Fruit fly (Drosophila melanogaster) ovary, adult (tissue): ENCODE data around the gene Pgant35A.

Experiments
- CG17801 ChIP-seq: fragments of 200-800 bp; optimal IDR thresholded peaks from 2 replicates; lab custom pipeline; 2019; ENCODE audit warnings: missing biosample characterization, mild to moderate bottlenecking, missing genetic modification characterization, moderate library complexity; ENCODE audit not compliant: partially characterized antibody

Pgant35A gene

DNA sequence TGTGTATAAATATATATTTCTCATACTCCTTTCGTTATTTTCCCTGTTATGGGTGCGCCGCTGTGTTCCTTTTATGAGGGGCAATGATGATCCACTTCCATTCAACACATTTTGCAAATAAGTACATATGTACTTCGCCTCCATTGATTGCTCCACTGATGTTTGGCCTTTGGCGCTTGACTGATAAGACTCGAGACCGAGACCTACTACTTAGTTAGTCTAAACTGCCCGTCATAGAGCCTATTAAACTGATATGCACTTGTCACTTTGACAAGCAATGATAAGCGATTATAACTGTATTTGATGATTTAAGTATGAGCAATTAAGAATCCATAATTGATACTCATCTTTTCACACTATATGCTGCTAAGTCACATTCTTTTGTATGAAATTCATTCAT lies 2.8 kb upstream of the Pgant35A start:
- no peak for TF ChIP-seq CG17801 (GFP tag; lab: Kevin White, UChicago)

DNA sequence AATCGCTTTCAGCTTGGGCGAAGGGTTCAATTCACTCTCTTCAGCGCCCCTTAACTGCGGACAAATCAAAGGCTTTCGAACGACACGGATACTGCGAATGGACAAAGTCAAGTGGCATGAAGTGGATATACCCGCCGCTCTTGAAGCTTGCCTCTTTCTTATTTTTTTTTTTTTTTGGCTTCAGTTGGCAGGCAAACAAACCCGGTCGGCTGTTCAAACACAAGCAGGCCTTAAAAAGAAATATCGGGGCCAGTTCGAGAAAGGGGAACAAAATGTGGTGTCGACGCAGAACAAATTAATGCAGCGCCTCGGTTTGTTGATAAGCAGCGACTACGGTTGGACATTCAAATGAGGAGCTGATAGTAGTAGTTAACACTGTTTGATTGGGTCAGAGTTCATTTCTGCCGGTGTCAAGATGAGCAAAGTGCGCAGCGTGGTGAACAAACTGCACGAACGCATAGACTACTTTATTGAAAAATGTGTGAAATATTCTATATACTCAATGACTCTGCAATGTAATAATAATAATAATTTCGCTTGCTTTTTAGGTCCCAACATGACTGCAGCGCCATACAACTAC lies 2.2 kb upstream of the Pgant35A start:
- no peak for TF ChIP-seq CG17801 (GFP tag; lab: Kevin White, UChicago)

DNA sequence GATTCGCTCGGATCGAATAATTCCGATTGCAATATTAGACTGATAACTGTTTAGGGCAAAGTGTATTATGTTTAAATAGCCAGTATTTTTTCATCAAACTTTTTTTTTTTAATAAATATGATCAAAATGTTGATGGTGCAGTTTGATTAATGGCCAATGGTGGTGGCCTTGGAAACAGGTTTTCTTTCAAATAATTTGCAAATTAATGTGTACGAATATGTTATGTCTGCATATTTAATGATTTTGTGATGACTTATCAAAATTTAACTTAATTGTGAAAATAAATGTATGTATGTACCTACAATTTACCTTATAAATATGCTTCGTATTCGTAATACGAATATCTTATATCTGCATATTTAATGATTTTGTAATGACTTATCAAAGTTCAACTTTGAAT lies 2.2 kb downstream of the Pgant35A start:
- no peak for TF ChIP-seq CG17801 (GFP tag; lab: Kevin White, UChicago)

DNA sequence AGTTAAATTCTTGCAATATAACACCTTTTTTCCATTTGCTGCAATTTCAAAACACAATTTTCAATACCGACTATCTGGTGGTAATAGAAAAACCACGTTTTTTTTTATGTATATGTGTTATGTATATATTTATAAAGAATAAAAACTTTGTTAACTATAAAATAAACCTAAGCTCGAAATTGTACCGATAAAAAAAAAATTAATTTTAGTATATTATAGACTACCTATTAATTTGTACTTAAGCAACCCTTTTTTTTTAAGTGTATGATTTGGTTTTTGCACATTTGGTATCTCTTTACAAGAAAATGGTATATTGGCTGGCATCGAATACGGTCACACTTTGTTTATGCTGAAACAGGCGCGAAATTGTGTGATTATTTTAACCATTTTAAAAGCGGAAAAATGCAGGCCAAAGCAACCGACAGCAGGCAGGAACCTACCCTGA lies 2.7 kb downstream of the Pgant35A start, which contains the start of gene spel1:
TSS of gene spel1 (plus strand) at position 334 of the 445 bp plus-strand sequence.
- peak; percentile 72 for TF ChIP-seq CG17801 (GFP tag; lab: Kevin White, UChicago)

DNA sequence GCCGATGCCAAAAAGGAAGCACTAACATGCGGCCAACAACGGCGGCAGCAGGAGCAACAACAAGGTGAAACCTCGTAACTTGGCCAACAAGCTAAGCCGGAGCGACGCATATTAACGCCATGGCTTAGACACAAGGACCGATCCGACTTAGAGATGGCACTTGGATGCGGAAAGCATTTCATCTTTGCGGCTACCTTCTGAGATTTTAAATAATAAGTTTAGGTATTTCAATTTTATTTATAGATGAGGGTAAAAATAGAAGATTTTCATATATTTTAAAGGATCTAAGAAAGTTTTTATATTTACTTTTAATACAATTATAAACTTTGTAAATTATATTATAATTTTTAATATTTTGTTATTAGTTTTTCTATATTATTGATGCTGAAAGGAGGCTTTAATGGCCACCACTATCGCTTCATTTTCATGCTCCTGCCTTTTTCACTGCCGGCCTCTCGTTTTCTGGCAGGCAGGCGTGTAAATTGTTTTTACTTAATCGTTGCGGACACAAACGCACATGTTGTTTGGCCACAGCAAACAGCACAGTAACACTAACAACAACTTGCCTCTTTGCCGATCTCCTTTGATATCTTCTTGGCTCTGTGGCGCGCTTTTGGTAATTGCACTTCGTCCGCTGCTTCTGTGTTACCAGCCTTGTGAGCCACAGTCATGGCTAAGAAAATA lies 7.7 kb downstream of the Pgant35A start:
- TF ChIP-seq CG17801 (GFP tag; lab: Kevin White, UChicago): no peak

DNA sequence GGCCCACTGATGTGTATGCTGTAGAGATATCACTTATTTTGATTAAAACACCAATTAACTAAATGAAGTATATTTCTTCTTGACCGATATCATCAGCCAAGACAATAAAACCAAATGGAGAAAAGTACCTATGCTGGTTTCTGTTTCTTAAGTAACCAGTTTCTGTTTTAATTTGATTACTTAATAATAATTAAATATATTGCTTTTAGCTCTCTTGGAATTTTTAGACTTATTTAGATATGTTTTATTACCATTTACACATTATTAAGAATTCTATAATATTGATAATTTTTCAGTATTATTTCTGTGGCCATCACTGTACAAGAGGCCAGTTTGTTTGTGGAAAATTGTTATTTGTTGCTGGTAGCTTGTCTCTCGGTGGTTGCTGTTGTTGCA lies 8.2 kb downstream of the Pgant35A start:
- TF ChIP-seq CG17801 (GFP tag; lab: Kevin White, UChicago): no peak

DNA sequence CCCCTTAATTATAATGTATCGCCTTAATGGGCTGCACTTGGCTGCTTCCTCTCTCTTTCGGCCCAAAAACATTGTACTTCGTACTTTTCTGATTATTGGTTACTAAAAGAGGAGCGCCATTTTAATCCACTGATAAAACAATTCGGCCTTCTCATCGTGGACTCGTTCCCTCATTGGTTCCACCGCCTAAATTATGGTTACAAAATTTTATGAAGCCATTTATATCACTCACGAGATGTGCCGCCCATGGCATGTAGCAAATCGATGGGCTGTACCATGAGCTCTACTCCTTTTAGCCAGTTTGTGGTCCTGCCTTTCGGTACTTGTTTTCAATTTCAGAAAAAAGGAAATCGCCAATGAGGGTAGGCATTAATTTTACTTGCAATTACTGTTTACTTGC lies 9.8 kb downstream of the Pgant35A start:
- no peak for TF ChIP-seq CG17801 (GFP tag; lab: Kevin White, UChicago)

DNA sequence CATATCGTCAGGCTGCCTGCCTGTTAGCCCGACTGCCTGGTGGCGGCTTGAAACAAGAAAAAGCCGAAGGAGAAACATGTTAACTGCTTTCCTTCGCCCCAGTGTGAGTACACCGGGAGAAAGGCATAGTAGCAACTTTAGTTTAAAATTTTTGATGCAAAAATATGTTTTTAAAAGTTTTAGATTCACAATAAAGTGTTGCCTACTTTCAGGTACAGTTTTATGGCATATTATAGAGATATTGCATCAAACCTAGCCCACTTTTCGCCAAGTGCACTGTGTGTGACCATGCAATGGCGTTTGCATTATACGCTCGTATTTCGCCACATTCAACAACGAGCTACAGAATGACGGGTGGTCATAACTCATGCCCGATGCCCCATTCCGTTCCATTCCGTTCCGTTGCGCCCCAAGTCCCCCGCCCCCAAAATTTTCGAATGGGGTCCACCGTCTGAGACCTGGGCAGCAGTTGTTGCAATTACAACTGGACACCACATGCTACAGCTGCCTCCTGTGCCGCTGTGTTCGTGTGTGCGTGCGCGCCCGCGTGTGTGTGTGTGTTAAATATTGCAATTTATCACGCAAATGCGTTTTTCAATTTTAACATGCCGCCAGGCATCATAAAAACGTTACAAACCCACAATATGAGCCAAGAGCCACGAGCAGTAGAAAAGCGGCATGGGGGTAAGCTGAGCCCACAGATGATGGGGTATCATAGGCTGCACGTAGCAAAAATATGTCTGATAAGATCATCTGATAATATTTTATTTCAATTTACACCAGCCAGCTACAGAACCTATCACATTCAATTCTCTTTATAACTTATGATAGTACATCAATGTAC lies 11.1 kb downstream of the Pgant35A start:
- TF ChIP-seq CG17801 (GFP tag; lab: Kevin White, UChicago): no peak

DNA sequence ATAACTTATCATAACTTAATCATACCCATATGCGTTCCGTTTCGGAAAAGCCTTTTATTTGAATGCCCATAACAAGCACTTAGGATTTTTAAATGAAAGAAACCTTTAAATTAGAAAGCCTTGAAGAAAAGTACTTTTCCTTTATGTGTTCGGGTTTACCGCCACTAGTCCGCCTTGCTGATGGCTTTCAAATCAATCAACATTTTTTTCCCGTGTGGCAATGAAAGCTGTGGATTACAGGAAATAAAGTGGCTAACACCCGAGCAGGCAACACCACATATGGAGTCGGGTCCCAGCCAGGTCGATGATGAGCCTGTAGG lies 11.7 kb downstream of the Pgant35A start:
- no peak for TF ChIP-seq CG17801 (GFP tag; lab: Kevin White, UChicago)

DNA sequence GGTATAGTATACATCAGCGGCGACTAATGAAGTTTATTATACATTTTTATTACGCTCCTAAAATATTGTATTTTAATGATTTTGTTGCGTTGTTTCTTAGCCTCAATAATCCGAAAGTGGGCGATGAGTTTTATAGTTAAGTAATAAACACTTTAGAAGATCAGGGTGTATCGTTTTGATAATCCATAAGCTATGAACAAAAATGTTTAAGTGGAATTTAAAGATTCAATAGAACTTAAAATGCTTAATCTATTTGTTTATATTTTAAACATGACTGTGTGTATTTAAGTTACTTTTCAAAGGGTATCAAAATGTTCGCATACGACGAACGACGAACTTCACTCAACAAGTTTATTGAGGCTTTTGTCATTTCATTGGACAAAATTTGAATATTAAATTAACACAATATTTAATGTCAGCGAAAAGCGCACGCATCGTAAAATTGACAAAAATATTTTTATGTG lies 13.2 kb downstream of the Pgant35A start:
- TF ChIP-seq CG17801 (GFP tag; lab: Kevin White, UChicago): no peak

DNA sequence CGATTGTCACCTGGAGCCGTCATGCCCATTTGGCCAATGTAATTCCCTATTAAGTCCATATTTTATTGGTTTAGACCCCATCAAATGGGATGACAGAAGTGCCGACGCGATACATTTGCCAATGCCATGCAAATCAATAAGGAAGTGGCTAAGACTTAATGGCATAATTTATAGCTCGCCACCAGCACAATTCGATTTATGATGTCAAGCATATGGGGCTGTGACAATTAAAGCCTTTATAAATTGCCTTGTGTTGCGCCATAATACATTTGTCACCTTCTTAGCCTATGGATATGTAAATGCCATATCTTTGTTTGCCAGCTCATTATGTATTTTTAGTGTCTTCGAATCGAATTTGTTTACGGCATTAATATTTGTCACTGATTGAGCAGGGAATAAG lies 14.2 kb downstream of the Pgant35A start:
- TF ChIP-seq CG17801 (GFP tag; lab: Kevin White, UChicago): no peak

DNA sequence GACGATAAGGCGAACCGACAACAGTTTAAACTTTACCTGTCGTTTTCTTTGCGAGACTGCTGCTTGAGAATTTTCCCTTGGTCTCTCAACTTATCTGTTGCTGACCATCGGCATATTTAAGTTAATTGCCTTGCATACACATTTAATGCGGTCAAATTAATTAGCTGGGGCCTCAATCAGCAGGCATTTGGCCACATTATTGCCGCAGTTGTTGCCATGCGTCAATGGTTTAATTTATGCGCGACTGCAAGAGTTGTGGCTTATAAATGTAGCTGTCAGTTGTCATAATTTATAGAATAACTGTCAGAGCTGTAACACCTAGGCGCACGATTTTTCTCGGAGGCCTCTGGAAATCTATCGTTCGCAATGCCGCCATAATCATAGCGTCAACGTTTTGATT lies 15.0 kb downstream of the Pgant35A start:
- no peak for TF ChIP-seq CG17801 (GFP tag; lab: Kevin White, UChicago)

DNA sequence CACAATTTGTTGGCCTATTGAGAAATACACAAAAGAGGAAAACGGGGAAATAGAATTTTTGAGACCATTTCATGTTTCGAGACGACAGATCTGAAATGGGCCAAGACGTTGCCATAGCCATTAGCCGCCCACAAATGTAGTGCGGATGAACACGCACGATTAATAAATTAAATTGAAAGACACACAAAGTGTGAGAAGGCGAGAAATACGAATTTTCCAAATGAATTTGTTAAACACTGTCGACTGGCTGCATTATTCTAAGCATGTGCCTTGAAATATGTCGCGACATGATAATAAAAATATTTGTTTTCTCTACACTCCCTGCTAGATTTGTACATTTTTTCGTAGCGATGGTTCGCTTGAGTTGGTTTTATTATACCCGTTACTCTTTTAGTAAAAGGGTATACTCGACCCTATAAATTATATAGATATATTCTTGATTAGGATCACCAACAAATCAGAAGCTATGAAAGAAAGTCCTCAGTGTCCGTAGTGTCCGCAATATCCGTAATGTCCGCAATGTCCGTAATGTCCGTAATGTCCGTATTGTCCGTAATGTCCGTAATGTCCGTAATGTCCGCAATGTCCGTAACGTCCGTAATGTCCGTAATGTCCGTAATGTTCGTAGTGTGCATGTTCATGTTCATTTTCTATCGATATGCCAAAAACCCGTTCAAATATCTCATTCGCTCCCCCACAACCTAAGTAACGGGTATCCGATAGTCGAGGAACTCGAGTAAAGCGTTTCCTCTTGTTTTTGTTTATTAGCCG lies 17.6 kb downstream of the Pgant35A start:
- TF ChIP-seq CG17801 (GFP tag; lab: Kevin White, UChicago): no peak

DNA sequence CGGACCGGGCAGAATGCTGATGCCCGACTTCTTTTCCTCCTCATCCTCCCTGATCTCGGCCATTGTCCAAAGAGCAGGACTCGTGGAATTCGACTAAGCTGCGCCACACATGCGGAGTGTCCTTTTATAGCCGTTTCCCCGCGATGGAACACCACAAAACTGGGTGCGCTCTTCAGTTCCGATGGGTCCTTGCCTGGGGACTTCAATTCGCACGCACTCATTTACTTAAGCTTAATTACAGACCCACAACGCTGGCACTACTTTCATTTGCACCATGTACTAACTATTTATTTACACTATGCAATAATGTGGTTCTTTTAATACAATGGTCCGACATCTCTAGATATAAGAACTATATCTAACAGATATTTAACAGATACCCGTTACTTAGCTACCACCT lies 22.0 kb downstream of the Pgant35A start, which contains the start of gene ppk:
TSS of gene ppk (minus strand) at position 101 of the 400 bp plus-strand sequence.
- TF ChIP-seq CG17801 (GFP tag; lab: Kevin White, UChicago): no peak

DNA sequence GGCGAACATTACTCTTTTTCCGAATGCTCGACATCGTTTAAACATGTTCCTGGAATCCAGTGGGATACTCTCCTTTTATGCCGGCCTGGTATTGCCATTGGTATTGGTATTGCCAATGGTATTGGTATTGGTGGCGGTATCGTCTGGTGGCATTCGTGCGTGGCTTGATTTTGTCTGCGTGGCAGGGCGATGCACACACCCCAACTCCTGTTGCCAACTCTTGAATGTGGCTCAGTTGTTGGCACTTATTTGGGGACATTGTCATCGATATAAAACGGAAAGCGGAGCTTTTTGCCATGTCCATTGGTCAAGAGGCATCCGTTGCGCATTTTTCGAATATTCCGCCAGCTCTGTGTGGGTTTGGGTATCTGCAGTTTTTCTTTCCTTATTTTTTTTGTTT lies 22.8 kb downstream of the Pgant35A start:
- TF ChIP-seq CG17801 (GFP tag; lab: Kevin White, UChicago): no peak
